Fruit fly (Drosophila melanogaster) S2 (cell line): ENCODE measurements around the gene Tet.

Source experiments
- CG8478 ChIP-seq: fragments of >200 bp; optimal IDR thresholded peaks from 2 replicates; lab custom pipeline; 2018
- CTCF ChIP-seq, 2 experiments: fragments of >200 bp; optimal IDR thresholded peaks; 2 replicates each; lab custom pipeline; 2018

DNA sequence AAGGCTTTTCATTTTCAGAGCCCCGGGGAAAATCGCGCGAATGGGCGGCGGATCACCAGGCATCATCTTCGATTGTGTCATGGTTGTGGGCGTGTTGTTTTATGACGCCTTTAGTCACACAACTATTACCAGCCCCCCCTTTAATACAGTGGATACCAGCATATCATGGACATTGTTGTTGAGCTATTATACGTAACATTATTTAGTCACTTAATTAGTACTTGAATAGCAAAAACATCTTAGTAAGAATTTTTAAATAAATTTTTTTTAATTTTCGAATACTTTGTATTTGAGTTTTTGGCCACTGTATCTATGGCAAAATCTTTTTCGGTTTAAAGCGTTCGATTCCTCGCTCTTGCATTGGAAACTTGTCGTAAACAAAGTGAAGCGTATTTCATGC lies 115.2 kb downstream of the Tet start:
- TF ChIP-seq CG8478 (no peak), CTCF (optimal IDR thresholded peaks at IDR 0.05; lab: Kevin White, UChicago) (no peak)
